Fruit fly (Drosophila melanogaster): ENCODE results near the gene REPTOR.

Gene REPTOR

DNA sequence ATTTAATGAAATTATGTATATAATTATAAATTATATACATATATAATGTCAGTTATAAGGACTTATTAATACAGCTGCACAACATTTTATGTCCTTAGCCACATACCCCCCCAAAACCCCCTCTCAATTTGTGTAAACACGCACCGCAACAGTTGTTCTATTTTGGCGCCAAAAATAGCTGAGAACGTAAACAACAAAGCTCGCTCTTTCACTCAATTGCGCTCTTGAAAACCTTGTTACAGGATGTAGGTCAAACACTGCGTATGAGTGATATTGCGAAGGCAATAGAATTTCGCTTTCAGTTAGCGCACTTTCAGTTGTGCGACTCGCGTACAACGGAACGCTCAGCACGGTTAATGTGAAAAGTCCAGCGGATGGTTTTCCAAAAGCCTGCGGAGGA lies 38.3 kb downstream of the REPTOR start, which contains the start of gene Esyt2 (continued):
- TF ChIP-seq hbn (GFP tag; IDR thresholded peaks at IDR 0.05; ENCODE audit: partially characterized antibody) = no peak
- 0 out of 2 replicates have a peak, but pooled peaks have one; percentile 36 for TF ChIP-seq CG7372 (GFP tag; IDR thresholded peaks at IDR 0.05)
- no peak for TF ChIP-seq CG18476 (GFP tag; optimal IDR thresholded peaks at IDR 0.05)
- TF ChIP-seq CG10462 (GFP tag; optimal IDR thresholded peaks at IDR 0.05) = no peak
- TF ChIP-seq CG7556 (GFP tag; optimal IDR thresholded peaks at IDR 0.05) = peak; percentile 30
- no peak for TF ChIP-seq danr (GFP tag; IDR thresholded peaks at IDR 0.05)
- no peak for TF ChIP-seq seq (GFP tag; IDR thresholded peaks at IDR 0.05)
- TF ChIP-seq CG9932 (GFP tag; IDR thresholded peaks at IDR 0.05) = peak; percentile 78
- peak; percentile 53 for TF ChIP-seq bcd (GFP tag; optimal IDR thresholded peaks at IDR 0.05)
- no peak for TF ChIP-seq Elba2 (GFP tag; optimal IDR thresholded peaks at IDR 0.05)
- TF ChIP-seq CG11723 (GFP tag; optimal IDR thresholded peaks at IDR 0.05) = no peak
- no peak for TF ChIP-seq cad (GFP tag; optimal IDR thresholded peaks at IDR 0.05)
- no peak for TF ChIP-seq kay (GFP tag; optimal IDR thresholded peaks at IDR 0.05)
- peak; percentile 93 for TF ChIP-seq scrt (GFP tag; optimal IDR thresholded peaks at IDR 0.05)
- no peak for TF ChIP-seq Dref (GFP tag; IDR thresholded peaks at IDR 0.05)
- peak; percentile 46 for TF ChIP-seq Fer1 (GFP tag; optimal IDR thresholded peaks at IDR 0.05)
- TF ChIP-seq NK7.1 (GFP tag; optimal IDR thresholded peaks at IDR 0.05) = no peak
- TF ChIP-seq Dip2 (GFP tag; IDR thresholded peaks at IDR 0.05) = no peak
- no peak; the same call in 2 of the 3 replicates for TF ChIP-seq CG14050 (GFP tag; IDR thresholded peaks at IDR 0.05)
- no peak for TF ChIP-seq CG4707 (GFP tag; optimal IDR thresholded peaks at IDR 0.05)
- TF ChIP-seq CG6683 (GFP tag; optimal IDR thresholded peaks at IDR 0.05) = no peak
- no peak for TF ChIP-seq CG42726 (GFP tag; IDR thresholded peaks at IDR 0.05; ENCODE audit: partially characterized antibody)
- TF ChIP-seq CG8089 (GFP tag; optimal IDR thresholded peaks at IDR 0.05) = no peak
- TF ChIP-seq HLH3B (GFP tag; IDR thresholded peaks at IDR 0.05) = no peak
- peak in 1 of 2 experiments; percentile 13 for TF ChIP-seq bsh (GFP tag; optimal IDR thresholded peaks at IDR 0.05)
- no peak for TF ChIP-seq CG6791 (GFP tag; IDR thresholded peaks at IDR 0.05; ENCODE audit: partially characterized antibody)
- peak; percentile 48; the same call in 1 of the 2 replicates for TF ChIP-seq MBD-R2 (GFP tag; IDR thresholded peaks at IDR 0.05)
- no peak for TF ChIP-seq schlank (tag; optimal IDR thresholded peaks at IDR 0.05)
- TF ChIP-seq CG7745 (tag; optimal IDR thresholded peaks at IDR 0.05) = no peak
- TF ChIP-seq NC2α (GFP tag; optimal IDR thresholded peaks at IDR 0.05) = no peak
- TF ChIP-seq sisA (GFP tag; IDR thresholded peaks at IDR 0.05) = no peak
- no peak for TF ChIP-seq corto (GFP tag; optimal IDR thresholded peaks at IDR 0.05)
- no peak for TF ChIP-seq dm (GFP tag; optimal IDR thresholded peaks at IDR 0.05)
- TF ChIP-seq CG2202 (tag; optimal IDR thresholded peaks at IDR 0.05) = no peak
- no peak for TF ChIP-seq Gsc (GFP tag; IDR thresholded peaks at IDR 0.05)
- TF ChIP-seq ewg (GFP tag; optimal IDR thresholded peaks at IDR 0.05) = no peak
- TF ChIP-seq CG4424 (GFP tag; optimal IDR thresholded peaks at IDR 0.05) = no peak
- no peak for TF ChIP-seq stwl (tag; optimal IDR thresholded peaks at IDR 0.05)
- no peak for TF ChIP-seq CG9437 (GFP tag; optimal IDR thresholded peaks at IDR 0.05)
- 0 out of 3 replicates have a peak, but pooled peaks have one; percentile 47 for TF ChIP-seq H15 (GFP tag; IDR thresholded peaks at IDR 0.05)
- no peak for TF ChIP-seq amos (GFP tag; IDR thresholded peaks at IDR 0.05; ENCODE audit: partially characterized antibody)
- TF ChIP-seq CG17328 (GFP tag; IDR thresholded peaks at IDR 0.05) = no peak
- no peak for TF ChIP-seq zen (tag; optimal IDR thresholded peaks at IDR 0.05)
- TF ChIP-seq vfl (GFP tag; optimal IDR thresholded peaks at IDR 0.05) = no peak
- no peak for TF ChIP-seq gcm2 (GFP tag; optimal IDR thresholded peaks at IDR 0.05)
- no peak for TF ChIP-seq CG14965 (GFP tag; optimal IDR thresholded peaks at IDR 0.05; ENCODE audit: borderline replicate concordance)
- no peak for TF ChIP-seq shn (GFP tag; optimal IDR thresholded peaks at IDR 0.05)
- no peak for TF ChIP-seq Hsf (GFP tag; optimal IDR thresholded peaks at IDR 0.05)
- TF ChIP-seq CG6175 (GFP tag; IDR thresholded peaks at IDR 0.05) = no peak
- peak; percentile 73 for TF ChIP-seq Meics (GFP tag; optimal IDR thresholded peaks at IDR 0.05)
- no peak for TF ChIP-seq CG43689 (GFP tag; IDR thresholded peaks at IDR 0.05)
- no peak for TF ChIP-seq CG16813 (GFP tag; IDR thresholded peaks at IDR 0.05; ENCODE audit: partially characterized antibody)
